Fruit fly (Drosophila melanogaster): Measurements from ENCODE around the gene CG10864.

Gene CG10864

DNA sequence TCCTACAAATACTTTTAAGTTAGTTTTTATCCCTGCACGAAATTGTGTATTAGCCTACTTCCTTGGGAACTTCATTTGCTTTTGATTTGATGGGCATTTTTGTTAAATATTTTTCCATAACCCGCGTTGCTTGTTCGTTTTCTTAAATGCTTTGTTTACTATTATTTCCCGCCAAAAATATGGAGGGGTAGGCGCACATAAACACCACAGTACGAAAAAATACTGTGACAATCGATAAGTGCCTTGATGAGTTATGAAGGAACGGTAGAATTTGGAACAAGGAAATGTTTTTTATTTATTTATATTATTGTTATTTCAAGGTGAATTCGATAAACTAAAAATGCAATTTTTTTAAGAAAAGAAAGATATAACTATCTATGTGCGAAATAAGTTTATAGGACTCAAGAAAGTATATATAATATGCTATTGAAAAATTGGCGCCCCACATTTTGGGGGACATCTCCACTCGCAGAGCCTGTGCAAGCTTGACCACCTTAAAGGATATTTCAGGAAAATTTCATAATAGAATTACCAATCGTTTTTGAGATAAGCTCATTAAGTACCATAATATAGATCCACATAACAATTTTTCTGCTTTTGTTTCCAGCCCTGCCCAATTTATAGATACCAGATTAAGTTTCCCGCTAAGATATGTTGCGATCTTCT lies 45.3 kb downstream of the CG10864 start, which contains the start of the genes WRNexo and Nup43 (continued):
- TF ChIP-seq salr (GFP tag; optimal IDR thresholded peaks at IDR 0.05), result no peak
- TF ChIP-seq Hr4 (GFP tag; optimal IDR thresholded peaks at IDR 0.05), result peak; percentile 56
- peak; percentile 53 for TF ChIP-seq esn (GFP tag; optimal IDR thresholded peaks at IDR 0.05)
- peak; percentile 45 for TF ChIP-seq Smox (GFP tag; optimal IDR thresholded peaks at IDR 0.05)
- no peak for TF ChIP-seq CG8119 (GFP tag; IDR thresholded peaks at IDR 0.05)
- peak; percentile 52 for TF ChIP-seq OdsH (GFP tag; optimal IDR thresholded peaks at IDR 0.05)
- TF ChIP-seq Eip78C (GFP tag), result peak; percentile 72
- no peak for TF ChIP-seq Sox102F (GFP tag; optimal IDR thresholded peaks at IDR 0.05)
- TF ChIP-seq Eip93F (GFP tag; optimal IDR thresholded peaks at IDR 0.05), result no peak
- no peak for TF ChIP-seq CG7368 (GFP tag; optimal IDR thresholded peaks at IDR 0.05)
- TF ChIP-seq Gug (GFP tag; IDR thresholded peaks at IDR 0.05), result no peak
- TF ChIP-seq CG9139 (GFP tag; optimal IDR thresholded peaks at IDR 0.05), result no peak

DNA sequence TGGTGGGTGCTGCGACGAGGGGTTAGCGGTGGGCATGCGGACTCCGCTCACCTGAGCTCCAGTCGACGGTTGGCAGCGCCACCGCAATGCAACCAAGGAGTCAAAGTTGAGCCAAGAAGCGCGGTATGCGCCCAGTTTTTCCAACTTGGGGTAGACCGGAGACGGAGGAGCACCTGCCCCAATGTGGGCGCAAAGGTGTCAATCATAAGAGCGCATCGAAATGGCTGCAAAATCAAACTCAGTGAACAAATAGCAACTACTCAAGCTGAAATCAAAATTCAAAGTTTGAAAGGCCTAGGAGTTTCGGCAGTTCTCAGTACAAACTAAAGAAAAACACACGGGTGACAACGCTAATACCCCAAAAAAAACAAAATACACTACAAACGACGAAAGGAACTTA lies 49.7 kb downstream of the CG10864 start, which contains the start of gene hmw:
TSS of gene hmw (plus strand) at position 301 of the 400 bp plus-strand sequence.
- no peak for TF ChIP-seq Eip78C (GFP tag)
- TF ChIP-seq achi (GFP tag; optimal IDR thresholded peaks at IDR 0.05), result no peak
- no peak for TF ChIP-seq svp (GFP tag)
- TF ChIP-seq CG10669 (GFP tag; optimal IDR thresholded peaks at IDR 0.05), result no peak
- TF ChIP-seq Ets21C (GFP tag; optimal IDR thresholded peaks at IDR 0.05), result no peak
- TF ChIP-seq CG31627 (GFP tag; optimal IDR thresholded peaks at IDR 0.05), result no peak
- TF ChIP-seq CG16779 (tag; optimal IDR thresholded peaks at IDR 0.05), result no peak
- TF ChIP-seq fd59A (GFP tag; optimal IDR thresholded peaks at IDR 0.05), result no peak
- TF ChIP-seq CG3919 (GFP tag; optimal IDR thresholded peaks at IDR 0.05), result no peak
- no peak for TF ChIP-seq Hr4 (GFP tag; optimal IDR thresholded peaks at IDR 0.05)

DNA sequence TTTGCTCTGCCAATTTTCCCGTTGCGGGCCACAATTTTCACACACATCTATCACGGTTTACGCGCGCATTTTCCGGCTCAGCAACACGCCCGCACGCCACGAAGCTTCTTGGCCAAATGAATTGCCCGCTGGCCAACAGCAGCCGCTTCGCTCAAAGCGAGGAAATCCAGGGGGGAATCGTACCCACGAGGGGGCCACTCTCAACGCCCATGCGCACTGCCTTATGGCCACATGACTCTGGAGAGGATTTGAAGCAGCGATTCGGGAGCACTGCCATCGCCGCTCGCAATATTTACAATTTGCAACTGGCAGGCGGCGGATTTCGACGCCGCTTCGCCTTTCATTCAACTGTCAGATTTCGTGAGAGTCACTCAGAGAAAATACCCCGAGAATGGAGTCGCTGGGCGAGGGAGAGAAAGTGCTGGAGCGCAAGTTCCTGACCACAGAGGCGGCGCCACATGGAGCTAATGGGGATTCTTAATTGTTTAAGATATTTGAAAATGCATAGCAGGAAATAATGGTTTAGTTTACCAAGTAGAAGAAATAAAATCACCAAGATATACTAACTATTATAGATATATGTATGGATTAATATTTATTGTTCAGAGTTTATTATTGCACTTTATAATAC lies 50.7 kb downstream of the CG10864 start, which contains the start of gene CG15803:
TSS of gene CG15803 (minus strand) at position 99 of the 631 bp plus-strand sequence.
- peak; percentile 9 for TF ChIP-seq CG32006 (GFP tag; optimal IDR thresholded peaks at IDR 0.05)
- TF ChIP-seq Eip78C (GFP tag), result peak; percentile 65
- no peak for TF ChIP-seq CG6792 (GFP tag; optimal IDR thresholded peaks at IDR 0.05)
- 0 out of 3 replicates have a peak, but pooled peaks have one; percentile 29 for TF ChIP-seq eg (GFP tag; IDR thresholded peaks at IDR 0.05)
- TF ChIP-seq svp (GFP tag), result peak; percentile 32
- TF ChIP-seq achi (GFP tag; optimal IDR thresholded peaks at IDR 0.05), result peak; percentile 36
